Worm (Caenorhabditis elegans) whole organism, young adult: Measurements from ENCODE around the gene C12D8.20.
A peak's percentile ranks its signal among the peaks of the same experiment; 100 is the strongest.

ENCODE experiments used
- D2030.7 ChIP-seq: fragments of 200-800 bp; sonication (Bioruptor generic); IDR thresholded peaks from 2 replicates; pipeline ENCODE4 v1.3.6; 2022; ENCODE audit warnings: missing genetic modification reagents, missing genetic modification characterization, missing compliant biosample characterization
- F10E7.11 ChIP-seq: sonication (generic microtip); optimal IDR thresholded peaks from 2 replicates; lab custom pipeline; 2017; ENCODE audit warnings: mild to moderate bottlenecking, missing genetic modification characterization, moderate library complexity, missing compliant biosample characterization
- F33H1.4 ChIP-seq: fragments of 200-800 bp; sonication (Bioruptor generic); IDR thresholded peaks from 2 replicates; pipeline ENCODE4 v1.3.6; 2022; ENCODE audit warnings: missing genetic modification reagents, missing genetic modification characterization, missing compliant biosample characterization
- F37B4.10 ChIP-seq: fragments of 200-800 bp; sonication (Bioruptor generic); IDR thresholded peaks from 2 replicates; pipeline ENCODE4 v1.3.6; 2022; ENCODE audit warnings: missing genetic modification characterization, missing compliant biosample characterization
- F52B5.7 ChIP-seq: sonication (generic microtip); optimal IDR thresholded peaks from 2 replicates; lab custom pipeline; 2016; ENCODE audit warnings: mild to moderate bottlenecking, missing genetic modification characterization, missing compliant biosample characterization
- T07F8.4 ChIP-seq: sonication (generic microtip); optimal IDR thresholded peaks from 2 replicates; lab custom pipeline; 2016; ENCODE audit warnings: mild to moderate bottlenecking, missing genetic modification characterization, moderate library complexity, missing compliant biosample characterization
- T26A5.8 ChIP-seq: sonication (generic microtip); optimal IDR thresholded peaks from 2 replicates; lab custom pipeline; 2016; ENCODE audit warnings: missing genetic modification characterization, missing compliant biosample characterization
- Y53F4B.3 ChIP-seq: fragments of 200-800 bp; sonication (Bioruptor generic); IDR thresholded peaks from 2 replicates; pipeline ENCODE4 v1.3.6; 2022; ENCODE audit warnings: missing genetic modification reagents, missing genetic modification characterization, missing compliant biosample characterization
- Y56A3A.18 ChIP-seq: fragments of 200-800 bp; sonication (Bioruptor generic); IDR thresholded peaks from 2 replicates; pipeline ENCODE4 v1.3.6; 2022; ENCODE audit warnings: missing genetic modification reagents, missing genetic modification characterization, missing compliant biosample characterization
- ama-1 ChIP-seq, 3 experiments: fragments of 150-350 bp in 1 of 3; sonication (generic microtip) in 2 of 3; optimal IDR thresholded peaks; 2 replicates each; lab custom pipeline; 2014 to 2018; ENCODE audit warnings: missing biosample characterization in 2 of 3, missing genetic modification characterization in 2 of 3, missing genetic modification reagents in 2 of 3
- aptf-2 ChIP-seq: fragments of 200-800 bp; sonication (Bioruptor generic); conservative IDR thresholded peaks from 2 replicates; pipeline ENCODE4 v1.3.6; 2022; ENCODE audit warnings: missing genetic modification reagents, missing genetic modification characterization, missing compliant biosample characterization
- atf-7 ChIP-seq: sonication (generic microtip); optimal IDR thresholded peaks from 2 replicates; lab custom pipeline; 2017; ENCODE audit warnings: mild to moderate bottlenecking, missing genetic modification characterization, missing compliant biosample characterization
- attf-3 ChIP-seq: fragments of 200-800 bp; sonication (Bioruptor generic); conservative IDR thresholded peaks from 2 replicates; pipeline ENCODE4 v1.3.6; 2022; ENCODE audit warnings: missing genetic modification reagents, missing genetic modification characterization, missing compliant biosample characterization
- bed-1 ChIP-seq: fragments of 200-800 bp; sonication (Bioruptor generic); IDR thresholded peaks from 2 replicates; pipeline ENCODE4 v1.3.6; 2022; ENCODE audit warnings: missing genetic modification reagents, missing genetic modification characterization, missing compliant biosample characterization
- cebp-2 ChIP-seq: fragments of 200-800 bp; sonication (Bioruptor generic); IDR thresholded peaks from 2 replicates; pipeline ENCODE4 v1.3.6; 2022; ENCODE audit warnings: missing genetic modification characterization, missing compliant biosample characterization
- ceh-27 ChIP-seq: fragments of 200-800 bp; sonication (Bioruptor generic); optimal IDR thresholded peaks from 2 replicates; lab custom pipeline; 2018; ENCODE audit warnings: mild to moderate bottlenecking, missing genetic modification characterization, moderate library complexity, missing compliant biosample characterization
- ceh-79 ChIP-seq: sonication (generic microtip); optimal IDR thresholded peaks from 2 replicates; lab custom pipeline; 2017; ENCODE audit warnings: mild to moderate bottlenecking, missing genetic modification characterization, missing compliant biosample characterization
- chd-7 ChIP-seq: sonication (generic microtip); optimal IDR thresholded peaks from 2 replicates; lab custom pipeline; 2016; ENCODE audit warnings: mild to moderate bottlenecking, missing genetic modification characterization, moderate library complexity, missing compliant biosample characterization
- dox-1 ChIP-seq: fragments of 200-800 bp; sonication (Bioruptor generic); IDR thresholded peaks from 2 replicates; pipeline ENCODE4 v1.3.6; 2022; ENCODE audit warnings: missing genetic modification reagents, missing genetic modification characterization, missing compliant biosample characterization
- dpff-1 ChIP-seq: sonication (generic microtip); optimal IDR thresholded peaks from 2 replicates; lab custom pipeline; 2017; ENCODE audit warnings: mild to moderate bottlenecking, missing genetic modification characterization, missing compliant biosample characterization
- egrh-3 ChIP-seq: fragments of 200-800 bp; sonication (Bioruptor generic); IDR thresholded peaks from 2 replicates; pipeline ENCODE4 v1.3.6; 2022; ENCODE audit warnings: missing genetic modification reagents, missing genetic modification characterization, missing compliant biosample characterization
- ekl-4 ChIP-seq: fragments of 200-800 bp; sonication (Bioruptor generic); IDR thresholded peaks from 2 replicates; pipeline ENCODE4 v1.3.6; 2022; ENCODE audit warnings: missing genetic modification reagents, missing genetic modification characterization, missing compliant biosample characterization
- fkh-3 ChIP-seq: sonication (generic microtip); optimal IDR thresholded peaks from 2 replicates; lab custom pipeline; 2016; ENCODE audit warnings: mild to moderate bottlenecking, missing genetic modification characterization, missing compliant biosample characterization
- hmg-1.2 ChIP-seq: fragments of 200-800 bp; sonication (Bioruptor generic); IDR thresholded peaks from 2 replicates; pipeline ENCODE4 v1.3.6; 2022; ENCODE audit warnings: missing genetic modification reagents, missing genetic modification characterization, missing compliant biosample characterization
- hmg-20 ChIP-seq: fragments of 200-800 bp; sonication (Bioruptor generic); IDR thresholded peaks from 2 replicates; pipeline ENCODE4 v1.3.6; 2022; ENCODE audit warnings: missing genetic modification reagents, missing genetic modification characterization, missing compliant biosample characterization
- hrde-1 ChIP-seq: sonication (generic microtip); optimal IDR thresholded peaks from 2 replicates; lab custom pipeline; 2016; ENCODE audit warnings: missing genetic modification characterization, mild to moderate bottlenecking, missing compliant biosample characterization, moderate library complexity, missing genotype, missing genetic modification reagents, borderline replicate concordance
- hsf-1 ChIP-seq: fragments of 200-800 bp; sonication (Bioruptor generic); IDR thresholded peaks from 2 replicates; pipeline ENCODE4 v1.3.6; 2022; ENCODE audit warnings: missing genetic modification reagents, missing genetic modification characterization, missing compliant biosample characterization
- let-526 ChIP-seq: fragments of 200-800 bp; sonication (Bioruptor generic); IDR thresholded peaks from 2 replicates; pipeline ENCODE4 v1.3.6; 2022; ENCODE audit warnings: missing genetic modification reagents, missing genetic modification characterization, missing compliant biosample characterization
- lin-26 ChIP-seq: fragments of 200-800 bp; sonication (Bioruptor generic); IDR thresholded peaks from 2 replicates; pipeline ENCODE4 v1.3.6; 2022; ENCODE audit warnings: missing genetic modification reagents, missing genetic modification characterization, missing compliant biosample characterization
- lin-54 ChIP-seq: fragments of 200-800 bp; sonication (Bioruptor generic); optimal IDR thresholded peaks from 2 replicates; lab custom pipeline; 2018; ENCODE audit warnings: mild to moderate bottlenecking, missing genetic modification characterization, missing compliant biosample characterization
- lsy-27 ChIP-seq: sonication (generic microtip); optimal IDR thresholded peaks from 2 replicates; lab custom pipeline; 2017; ENCODE audit warnings: missing genetic modification characterization, mild to moderate bottlenecking, missing compliant biosample characterization, antibody characterized with exemption, missing genotype, borderline replicate concordance; ENCODE audit not compliant: insufficient read depth
- madf-10 ChIP-seq: sonication (generic microtip); optimal IDR thresholded peaks from 2 replicates; lab custom pipeline; 2016; ENCODE audit warnings: mild to moderate bottlenecking, missing genetic modification characterization, missing compliant biosample characterization
- madf-3 ChIP-seq: fragments of 200-800 bp; sonication (Bioruptor generic); IDR thresholded peaks from 2 replicates; pipeline ENCODE4 v1.3.6; 2022; ENCODE audit warnings: missing genetic modification reagents, missing genetic modification characterization, missing compliant biosample characterization
- madf-6 ChIP-seq: fragments of 200-800 bp; sonication (Bioruptor generic); IDR thresholded peaks from 2 replicates; pipeline ENCODE4 v1.3.6; 2022; ENCODE audit warnings: missing genetic modification reagents, missing genetic modification characterization, missing compliant biosample characterization
- madf-8 ChIP-seq: fragments of 200-800 bp; sonication (Bioruptor generic); conservative IDR thresholded peaks from 2 replicates; pipeline ENCODE4 v1.3.6; 2022; ENCODE audit warnings: missing genetic modification reagents, missing genetic modification characterization, missing compliant biosample characterization
- mcd-1 ChIP-seq: fragments of 200-800 bp; sonication (Bioruptor generic); IDR thresholded peaks from 2 replicates; pipeline ENCODE4 v1.3.6; 2022; ENCODE audit warnings: missing genetic modification reagents, missing genetic modification characterization, missing compliant biosample characterization
- mel-28 ChIP-seq: sonication (generic microtip); optimal IDR thresholded peaks from 2 replicates; lab custom pipeline; 2016; ENCODE audit warnings: borderline replicate concordance, mild to moderate bottlenecking, missing genetic modification characterization, missing compliant biosample characterization
- rec-8 ChIP-seq, 2 experiments: sonication (generic microtip); optimal IDR thresholded peaks; 2 replicates each; lab custom pipeline; 2016; ENCODE audit warnings: mild to moderate bottlenecking in 2 of 2, missing genetic modification characterization in 2 of 2, missing genetic modification reagents in 2 of 2, missing genotype in 2 of 2, missing biosample characterization in 1 of 2, missing compliant biosample characterization in 1 of 2, moderate library complexity in 1 of 2
- sea-2 ChIP-seq: fragments of 200-800 bp; sonication (Bioruptor generic); IDR thresholded peaks from 2 replicates; pipeline ENCODE4 v1.3.6; 2022; ENCODE audit warnings: missing genetic modification characterization, missing compliant biosample characterization
- snpc-4 ChIP-seq, 5 experiments: fragments of 150-350 bp in 1 of 5; sonication (generic microtip) in 4 of 5; optimal IDR thresholded peaks; 2 replicates each; lab custom pipeline; 2014 to 2018; ENCODE audit warnings: missing genetic modification characterization in 5 of 5, missing biosample characterization in 3 of 5, antibody characterized with exemption in 2 of 5, mild to moderate bottlenecking in 2 of 5, missing compliant biosample characterization in 2 of 5, missing genotype in 2 of 5, moderate library complexity in 2 of 5, missing genetic modification reagents in 1 of 5
- tbp1 ChIP-seq: fragments of 200-800 bp; sonication (Bioruptor generic); optimal IDR thresholded peaks from 2 replicates; lab custom pipeline; 2018; ENCODE audit warnings: mild to moderate bottlenecking, missing genetic modification characterization, missing compliant biosample characterization
- tlf-1 ChIP-seq: fragments of 200-800 bp; sonication (Bioruptor generic); optimal IDR thresholded peaks from 2 replicates; lab custom pipeline; 2018; ENCODE audit warnings: mild to moderate bottlenecking, missing genetic modification characterization, missing compliant biosample characterization
- unc-130 ChIP-seq: sonication (generic microtip); optimal IDR thresholded peaks from 2 replicates; lab custom pipeline; 2016; ENCODE audit warnings: missing genetic modification reagents, missing genetic modification characterization, missing compliant biosample characterization
- unc-62 ChIP-seq: fragments of 150-350 bp; optimal IDR thresholded peaks from 2 replicates; lab custom pipeline; 2014; ENCODE audit warnings: missing biosample characterization, missing genetic modification reagents, missing genetic modification characterization
- xnd-1 ChIP-seq: sonication (generic microtip); optimal IDR thresholded peaks from 2 replicates; lab custom pipeline; 2016; ENCODE audit warnings: missing genotype, missing genetic modification reagents, missing genetic modification characterization, missing compliant biosample characterization
- ztf-26 ChIP-seq: sonication (generic microtip); optimal IDR thresholded peaks from 2 replicates; lab custom pipeline; 2017; ENCODE audit warnings: missing genetic modification characterization, missing compliant biosample characterization
- ztf-28 ChIP-seq: fragments of 200-800 bp; sonication (Bioruptor generic); IDR thresholded peaks from 2 replicates; pipeline ENCODE4 v1.3.6; 2022; ENCODE audit warnings: missing genetic modification reagents, missing genetic modification characterization, missing compliant biosample characterization

C12D8.20 gene

ce11 chrV:10237959-10238444 is 15.9 kb downstream of the C12D8.20 start (continued):
- peak; percentile 78 for TF ChIP-seq chd-7 (tag; lab: Kevin White, UChicago)
- TF ChIP-seq F37B4.10 (GFP tag; lab: Robert Waterston, UW): no peak
- peak; percentile 60 for TF ChIP-seq T26A5.8 (tag; lab: Kevin White, UChicago)
- TF ChIP-seq bed-1 (GFP tag; lab: Robert Waterston, UW): 0 out of 2 replicates have a peak, but pooled peaks have one; percentile 51
- TF ChIP-seq Y53F4B.3 (GFP tag; lab: Robert Waterston, UW): no peak
- TF ChIP-seq lin-26 (GFP tag; lab: Robert Waterston, UW): peak; percentile 64
- peak; percentile 73 for TF ChIP-seq atf-7 (tag; lab: Kevin White, UChicago)
- TF ChIP-seq hrde-1 (tag; lab: Kevin White, UChicago): peak; percentile 77
- peak; percentile 88 for TF ChIP-seq madf-3 (GFP tag; lab: Robert Waterston, UW)
- peak; percentile 45 for TF ChIP-seq tbp1
- peak; percentile 59 for TF ChIP-seq Y56A3A.18 (GFP tag; lab: Robert Waterston, UW)
- peak; percentile 74 for TF ChIP-seq mel-28 (tag; lab: Kevin White, UChicago)
- no peak for TF ChIP-seq sea-2
- TF ChIP-seq F52B5.7 (tag; lab: Kevin White, UChicago): peak; percentile 91
- no peak for TF ChIP-seq ama-1 (optimal IDR thresholded peaks at IDR 0.05; lab: Kevin White, UChicago)
- TF ChIP-seq ama-1 (GFP tag; optimal IDR thresholded peaks at IDR 0.05; lab: Kevin White, UChicago): no peak
- TF ChIP-seq F10E7.11 (tag; lab: Kevin White, UChicago): peak; percentile 93
- TF ChIP-seq T07F8.4 (tag; lab: Kevin White, UChicago): no peak
- 0 out of 2 replicates have a peak, but pooled peaks have one; percentile 63 for TF ChIP-seq hsf-1 (GFP tag; lab: Robert Waterston, UW)
- TF ChIP-seq lsy-27: no peak
- no peak for TF ChIP-seq unc-130 (GFP tag; lab: Kevin White, UChicago)
- TF ChIP-seq madf-10: no peak
- no peak for TF ChIP-seq egrh-3 (GFP tag; lab: Robert Waterston, UW)
- peak; percentile 75 for TF ChIP-seq madf-6 (GFP tag; lab: Robert Waterston, UW)
- peak; percentile 54 for TF ChIP-seq fkh-3 (tag; lab: Kevin White, UChicago)
- peak; percentile 93 for TF ChIP-seq dpff-1 (tag; lab: Kevin White, UChicago)
- TF ChIP-seq tlf-1: peak; percentile 1
- peak; percentile 83 for TF ChIP-seq ceh-79
- TF ChIP-seq ceh-27 (GFP tag; lab: Kevin White, UChicago): no peak
- TF ChIP-seq ekl-4 (GFP tag; lab: Robert Waterston, UW): peak; percentile 89
- TF ChIP-seq hmg-20 (GFP tag; lab: Robert Waterston, UW): no peak
- no peak for TF ChIP-seq snpc-4 (GFP tag; optimal IDR thresholded peaks at IDR 0.05; lab: Kevin White, UChicago)
- peak in 1 of 4 experiments; percentile 2 for TF ChIP-seq snpc-4 (tag; optimal IDR thresholded peaks at IDR 0.05; lab: Kevin White, UChicago)
- TF ChIP-seq lin-54: peak; percentile 33

ce11 chrV:10238665-10239064 is 16.6 kb downstream of the C12D8.20 start, which contains the start of gene fubl-1:
TSS of gene fubl-1 (minus strand) at chrV:10238866.
- no peak for TF ChIP-seq unc-130 (GFP tag; lab: Kevin White, UChicago)
- TF ChIP-seq lin-26 (GFP tag; lab: Robert Waterston, UW): 0 out of 2 replicates have a peak, but pooled peaks have one; percentile 7
- TF ChIP-seq madf-8 (GFP tag; lab: Robert Waterston, UW): peak; percentile 71
- no peak for TF ChIP-seq let-526 (GFP tag; lab: Robert Waterston, UW)
- TF ChIP-seq ekl-4 (GFP tag; lab: Robert Waterston, UW): no peak
- peak; percentile 17 for TF ChIP-seq xnd-1 (tag; lab: Kevin White, UChicago)
- TF ChIP-seq cebp-2 (GFP tag; lab: Robert Waterston, UW): no peak
- no peak for TF ChIP-seq attf-3
- TF ChIP-seq ztf-28 (GFP tag; lab: Robert Waterston, UW): 0 out of 2 replicates have a peak, but pooled peaks have one; percentile 48
- peak; percentile 61 for TF ChIP-seq mcd-1 (GFP tag; lab: Robert Waterston, UW)
- no peak for TF ChIP-seq ztf-26 (tag; lab: Kevin White, UChicago)
- peak; percentile 65 for TF ChIP-seq dox-1 (GFP tag; lab: Robert Waterston, UW)
- no peak; the same call in 1 of the 2 replicates for TF ChIP-seq F33H1.4 (GFP tag; lab: Robert Waterston, UW)
- peak; percentile 49; the same call in 1 of the 2 replicates for TF ChIP-seq D2030.7
- TF ChIP-seq rec-8 (tag; optimal IDR thresholded peaks at IDR 0.05; lab: Kevin White, UChicago): no peak
- TF ChIP-seq unc-62 (GFP tag; lab: Kevin White, UChicago): no peak
- TF ChIP-seq hrde-1 (tag; lab: Kevin White, UChicago): no peak
- TF ChIP-seq hmg-1.2: peak; percentile 29; the same call in 1 of the 2 replicates
- TF ChIP-seq aptf-2 (GFP tag; lab: Robert Waterston, UW): 0 out of 2 replicates have a peak, but pooled peaks have one; percentile 13
